Worm (Caenorhabditis elegans) whole organism, young adult: ENCODE measurements around the gene C46C2.5.

Experiments used
- B0035.1 ChIP-seq: sonication (generic microtip); optimal IDR thresholded peaks from 2 replicates; lab custom pipeline; 2016; ENCODE audit warnings: missing genetic modification characterization, mild to moderate bottlenecking, missing compliant biosample characterization, missing genotype, missing genetic modification reagents
- B0261.1 ChIP-seq: sonication (generic microtip); optimal IDR thresholded peaks from 2 replicates; lab custom pipeline; 2016; ENCODE audit warnings: mild to moderate bottlenecking, missing genetic modification characterization, moderate library complexity, missing compliant biosample characterization
- C17E4.6 ChIP-seq: fragments of 200-800 bp; sonication (Bioruptor generic); IDR thresholded peaks from 2 replicates; pipeline ENCODE4 v1.3.6; 2022; ENCODE audit warnings: missing genetic modification reagents, missing genetic modification characterization, missing compliant biosample characterization
- F10E7.11 ChIP-seq: sonication (generic microtip); optimal IDR thresholded peaks from 2 replicates; lab custom pipeline; 2017; ENCODE audit warnings: mild to moderate bottlenecking, missing genetic modification characterization, moderate library complexity, missing compliant biosample characterization
- F23B12.7 ChIP-seq: sonication (generic microtip); optimal IDR thresholded peaks from 2 replicates; lab custom pipeline; 2017; ENCODE audit warnings: missing genetic modification characterization, mild to moderate bottlenecking, missing compliant biosample characterization, antibody characterized with exemption, moderate library complexity; ENCODE audit not compliant: insufficient read depth
- F37B4.10 ChIP-seq: fragments of 200-800 bp; sonication (Bioruptor generic); IDR thresholded peaks from 2 replicates; pipeline ENCODE4 v1.3.6; 2022; ENCODE audit warnings: missing genetic modification characterization, missing compliant biosample characterization
- F39B2.1 ChIP-seq: fragments of 200-800 bp; sonication (Bioruptor generic); IDR thresholded peaks from 2 replicates; pipeline ENCODE4 v1.3.6; 2022; ENCODE audit warnings: missing genetic modification reagents, missing genetic modification characterization, missing compliant biosample characterization
- K11D2.4 ChIP-seq: fragments of 200-800 bp; sonication (Bioruptor generic); IDR thresholded peaks from 2 replicates; pipeline ENCODE4 v1.3.6; 2022; ENCODE audit warnings: missing genetic modification reagents, missing genetic modification characterization, missing compliant biosample characterization
- Y95B8A.8 ChIP-seq: fragments of 200-800 bp; sonication (Bioruptor generic); IDR thresholded peaks from 2 replicates; pipeline ENCODE4 v1.3.6; 2022; ENCODE audit warnings: missing genetic modification reagents, missing genetic modification characterization, missing compliant biosample characterization
- ama-1 ChIP-seq, 3 experiments: fragments of 150-350 bp in 1 of 3; sonication (generic microtip) in 2 of 3; optimal IDR thresholded peaks; 2 replicates each; lab custom pipeline; 2014 to 2018; ENCODE audit warnings: missing biosample characterization in 2 of 3, missing genetic modification characterization in 2 of 3, missing genetic modification reagents in 2 of 3
- aptf-2 ChIP-seq: fragments of 200-800 bp; sonication (Bioruptor generic); conservative IDR thresholded peaks from 2 replicates; pipeline ENCODE4 v1.3.6; 2022; ENCODE audit warnings: missing genetic modification reagents, missing genetic modification characterization, missing compliant biosample characterization
- aptf-3 ChIP-seq: fragments of 200-800 bp; sonication (Bioruptor generic); IDR thresholded peaks from 2 replicates; pipeline ENCODE4 v1.3.6; 2022; ENCODE audit warnings: missing genetic modification characterization, missing compliant biosample characterization
- atf-7 ChIP-seq: sonication (generic microtip); optimal IDR thresholded peaks from 2 replicates; lab custom pipeline; 2017; ENCODE audit warnings: mild to moderate bottlenecking, missing genetic modification characterization, missing compliant biosample characterization
- ceh-27 ChIP-seq: fragments of 200-800 bp; sonication (Bioruptor generic); optimal IDR thresholded peaks from 2 replicates; lab custom pipeline; 2018; ENCODE audit warnings: mild to moderate bottlenecking, missing genetic modification characterization, moderate library complexity, missing compliant biosample characterization
- dox-1 ChIP-seq: fragments of 200-800 bp; sonication (Bioruptor generic); IDR thresholded peaks from 2 replicates; pipeline ENCODE4 v1.3.6; 2022; ENCODE audit warnings: missing genetic modification reagents, missing genetic modification characterization, missing compliant biosample characterization
- dpff-1 ChIP-seq: sonication (generic microtip); optimal IDR thresholded peaks from 2 replicates; lab custom pipeline; 2017; ENCODE audit warnings: mild to moderate bottlenecking, missing genetic modification characterization, missing compliant biosample characterization
- egl-18 ChIP-seq: fragments of 200-800 bp; sonication (Bioruptor generic); IDR thresholded peaks from 2 replicates; pipeline ENCODE4 v1.3.6; 2022; ENCODE audit warnings: missing genetic modification reagents, missing genetic modification characterization, missing compliant biosample characterization
- ekl-4 ChIP-seq: fragments of 200-800 bp; sonication (Bioruptor generic); IDR thresholded peaks from 2 replicates; pipeline ENCODE4 v1.3.6; 2022; ENCODE audit warnings: missing genetic modification reagents, missing genetic modification characterization, missing compliant biosample characterization
- fkh-3 ChIP-seq: sonication (generic microtip); optimal IDR thresholded peaks from 2 replicates; lab custom pipeline; 2016; ENCODE audit warnings: mild to moderate bottlenecking, missing genetic modification characterization, missing compliant biosample characterization
- hmg-1.2 ChIP-seq: fragments of 200-800 bp; sonication (Bioruptor generic); IDR thresholded peaks from 2 replicates; pipeline ENCODE4 v1.3.6; 2022; ENCODE audit warnings: missing genetic modification reagents, missing genetic modification characterization, missing compliant biosample characterization
- hrde-1 ChIP-seq: sonication (generic microtip); optimal IDR thresholded peaks from 2 replicates; lab custom pipeline; 2016; ENCODE audit warnings: missing genetic modification characterization, mild to moderate bottlenecking, missing compliant biosample characterization, moderate library complexity, missing genotype, missing genetic modification reagents, borderline replicate concordance
- hsf-1 ChIP-seq: fragments of 200-800 bp; sonication (Bioruptor generic); IDR thresholded peaks from 2 replicates; pipeline ENCODE4 v1.3.6; 2022; ENCODE audit warnings: missing genetic modification reagents, missing genetic modification characterization, missing compliant biosample characterization
- let-607 ChIP-seq, 2 experiments: fragments of 200-800 bp in 1 of 2; sonication (Bioruptor generic) in 1 of 2; sonication (generic microtip) in 1 of 2; optimal IDR thresholded peaks; 2 replicates each; lab custom pipeline; 2016 to 2018; ENCODE audit warnings: mild to moderate bottlenecking in 2 of 2, missing compliant biosample characterization in 2 of 2, missing genetic modification characterization in 2 of 2, moderate library complexity in 2 of 2, missing genotype in 1 of 2
- lsl-1 ChIP-seq: fragments of 200-800 bp; sonication (Bioruptor generic); optimal IDR thresholded peaks from 2 replicates; lab custom pipeline; 2018; ENCODE audit warnings: mild to moderate bottlenecking, missing genetic modification characterization, moderate library complexity, missing compliant biosample characterization
- lsy-27 ChIP-seq: sonication (generic microtip); optimal IDR thresholded peaks from 2 replicates; lab custom pipeline; 2017; ENCODE audit warnings: missing genetic modification characterization, mild to moderate bottlenecking, missing compliant biosample characterization, antibody characterized with exemption, missing genotype, borderline replicate concordance; ENCODE audit not compliant: insufficient read depth
- madf-10 ChIP-seq: sonication (generic microtip); optimal IDR thresholded peaks from 2 replicates; lab custom pipeline; 2016; ENCODE audit warnings: mild to moderate bottlenecking, missing genetic modification characterization, missing compliant biosample characterization
- mcd-1 ChIP-seq: fragments of 200-800 bp; sonication (Bioruptor generic); IDR thresholded peaks from 2 replicates; pipeline ENCODE4 v1.3.6; 2022; ENCODE audit warnings: missing genetic modification reagents, missing genetic modification characterization, missing compliant biosample characterization
- mel-28 ChIP-seq: sonication (generic microtip); optimal IDR thresholded peaks from 2 replicates; lab custom pipeline; 2016; ENCODE audit warnings: borderline replicate concordance, mild to moderate bottlenecking, missing genetic modification characterization, missing compliant biosample characterization
- mxl-1 ChIP-seq: sonication (generic microtip); optimal IDR thresholded peaks from 2 replicates; lab custom pipeline; 2016; ENCODE audit warnings: missing genetic modification characterization, missing compliant biosample characterization
- nfya-1 ChIP-seq: sonication (generic microtip); optimal IDR thresholded peaks from 2 replicates; lab custom pipeline; 2017; ENCODE audit warnings: antibody characterized with exemption, missing compliant biosample characterization, missing genetic modification characterization, borderline replicate concordance; ENCODE audit not compliant: insufficient read depth
- nhr-179 ChIP-seq: sonication (generic microtip); optimal IDR thresholded peaks from 2 replicates; lab custom pipeline; 2016; ENCODE audit warnings: mild to moderate bottlenecking, missing genetic modification characterization, missing compliant biosample characterization
- nhr-27 ChIP-seq: fragments of 200-800 bp; sonication (Bioruptor generic); optimal IDR thresholded peaks from 2 replicates; lab custom pipeline; 2018; ENCODE audit warnings: mild to moderate bottlenecking, missing genetic modification characterization, moderate library complexity, missing compliant biosample characterization
- nhr-90 ChIP-seq: sonication (generic microtip); optimal IDR thresholded peaks from 2 replicates; lab custom pipeline; 2016; ENCODE audit warnings: missing genotype, mild to moderate bottlenecking, missing genetic modification characterization, missing compliant biosample characterization
- pha-4 ChIP-seq: fragments of 150-350 bp; sonication (generic microtip); optimal IDR thresholded peaks from 2 replicates; lab custom pipeline; 2014; ENCODE audit warnings: missing biosample characterization, missing genetic modification reagents, missing genetic modification characterization
- repo-1 ChIP-seq: sonication (generic microtip); optimal IDR thresholded peaks from 2 replicates; lab custom pipeline; 2017; ENCODE audit warnings: mild to moderate bottlenecking, missing genetic modification characterization, missing compliant biosample characterization
- sdz-38 ChIP-seq: sonication (generic microtip); optimal IDR thresholded peaks from 2 replicates; lab custom pipeline; 2016; ENCODE audit warnings: missing genotype, missing genetic modification characterization, missing compliant biosample characterization
- sea-2 ChIP-seq: fragments of 200-800 bp; sonication (Bioruptor generic); IDR thresholded peaks from 2 replicates; pipeline ENCODE4 v1.3.6; 2022; ENCODE audit warnings: missing genetic modification characterization, missing compliant biosample characterization
- snpc-1.3 ChIP-seq: sonication (generic microtip); optimal IDR thresholded peaks from 2 replicates; lab custom pipeline; 2017; ENCODE audit warnings: missing genetic modification characterization, mild to moderate bottlenecking, missing compliant biosample characterization, antibody characterized with exemption, moderate library complexity, missing genotype, missing genetic modification reagents; ENCODE audit not compliant: insufficient read depth
- somi-1 ChIP-seq: fragments of 200-800 bp; sonication (Bioruptor generic); optimal IDR thresholded peaks from 2 replicates; lab custom pipeline; 2018; ENCODE audit warnings: mild to moderate bottlenecking, missing genetic modification characterization, missing compliant biosample characterization
- unc-130 ChIP-seq: sonication (generic microtip); optimal IDR thresholded peaks from 2 replicates; lab custom pipeline; 2016; ENCODE audit warnings: missing genetic modification reagents, missing genetic modification characterization, missing compliant biosample characterization
- xnd-1 ChIP-seq: sonication (generic microtip); optimal IDR thresholded peaks from 2 replicates; lab custom pipeline; 2016; ENCODE audit warnings: missing genotype, missing genetic modification reagents, missing genetic modification characterization, missing compliant biosample characterization
- zfh-2 ChIP-seq: fragments of 200-800 bp; sonication (Bioruptor generic); conservative IDR thresholded peaks from 2 replicates; pipeline ENCODE4 v1.3.6; 2022; ENCODE audit warnings: missing genetic modification reagents, missing genetic modification characterization, missing compliant biosample characterization
- ztf-22 ChIP-seq: fragments of 200-800 bp; sonication (Bioruptor generic); optimal IDR thresholded peaks from 2 replicates; lab custom pipeline; 2018; ENCODE audit warnings: mild to moderate bottlenecking, missing genetic modification characterization, moderate library complexity, missing compliant biosample characterization
- ztf-25 ChIP-seq: fragments of 200-800 bp; sonication (Bioruptor generic); IDR thresholded peaks from 2 replicates; pipeline ENCODE4 v1.3.6; 2022; ENCODE audit warnings: missing genetic modification reagents, missing genetic modification characterization, missing compliant biosample characterization
- ztf-26 ChIP-seq: sonication (generic microtip); optimal IDR thresholded peaks from 2 replicates; lab custom pipeline; 2017; ENCODE audit warnings: missing genetic modification characterization, missing compliant biosample characterization

The C46C2.5 gene

ce11 chrIV:9150175-9150574 lies 42.2 kb downstream of the C46C2.5 start, which contains the start of gene F23B2.7:
TSS of gene F23B2.7 (plus strand) at chrIV:9150475.
- TF ChIP-seq C17E4.6: no peak
- TF ChIP-seq F10E7.11 (tag; lab: Kevin White, UChicago): no peak
- no peak for TF ChIP-seq K11D2.4
- no peak for TF ChIP-seq mel-28 (tag; lab: Kevin White, UChicago)
- TF ChIP-seq fkh-3 (tag; lab: Kevin White, UChicago): no peak
- TF ChIP-seq ama-1 (optimal IDR thresholded peaks at IDR 0.05; lab: Kevin White, UChicago): no peak
- no peak for TF ChIP-seq ama-1 (GFP tag; optimal IDR thresholded peaks at IDR 0.05; lab: Kevin White, UChicago)
- TF ChIP-seq mcd-1 (GFP tag; lab: Robert Waterston, UW): no peak
- TF ChIP-seq B0035.1: no peak
- TF ChIP-seq sdz-38 (tag; lab: Kevin White, UChicago): no peak
- no peak for TF ChIP-seq nhr-179
- TF ChIP-seq ztf-25 (GFP tag; lab: Robert Waterston, UW): no peak
- no peak for TF ChIP-seq let-607 (tag; optimal IDR thresholded peaks at IDR 0.05; lab: Kevin White, UChicago)
- TF ChIP-seq unc-130 (GFP tag; lab: Kevin White, UChicago): no peak
- TF ChIP-seq pha-4: no peak
- no peak for TF ChIP-seq sea-2

ce11 chrIV:9146819-9147518 lies 45.5 kb downstream of the C46C2.5 start, which contains the start of the genes rpb-12 and aly-2:
TSS of gene rpb-12 (minus strand) at chrIV:9146869.
TSS of gene aly-2 (plus strand) at chrIV:9147468.
- TF ChIP-seq nhr-27 (tag; lab: Kevin White, UChicago) (no peak), aptf-2 (GFP tag; lab: Robert Waterston, UW) (no peak), nfya-1 (tag; lab: Kevin White, UChicago) (no peak), nhr-90 (tag; lab: Kevin White, UChicago) (no peak), F23B12.7 (tag; lab: Kevin White, UChicago) (peak; percentile 64), xnd-1 (tag; lab: Kevin White, UChicago) (peak; percentile 88), F39B2.1 (no peak), hmg-1.2 (peak; percentile 59), fkh-3 (tag; lab: Kevin White, UChicago) (no peak), aptf-3 (GFP tag; lab: Robert Waterston, UW) (no peak), dpff-1 (tag; lab: Kevin White, UChicago) (no peak), sea-2 (no peak), somi-1 (GFP tag; lab: Kevin White, UChicago) (no peak), Y95B8A.8 (GFP tag; lab: Robert Waterston, UW) (peak; percentile 55; the same call in 1 of the 2 replicates), dox-1 (GFP tag; lab: Robert Waterston, UW) (peak; percentile 92), hrde-1 (tag; lab: Kevin White, UChicago) (no peak), zfh-2 (no peak), lsy-27 (no peak), ztf-26 (no peak), atf-7 (tag; lab: Kevin White, UChicago) (no peak), snpc-1.3 (peak; percentile 50), F37B4.10 (no peak), ekl-4 (peak; percentile 67; the same call in 1 of the 2 replicates), ceh-27 (GFP tag; lab: Kevin White, UChicago) (peak; percentile 23), B0261.1 (tag; lab: Kevin White, UChicago) (no peak), ztf-22 (GFP tag; lab: Kevin White, UChicago) (no peak), lsl-1 (GFP tag; lab: Kevin White, UChicago) (peak; percentile 68), mxl-1 (no peak), madf-10 (tag; lab: Kevin White, UChicago) (no peak), egl-18 (GFP tag; lab: Robert Waterston, UW) (no peak), hsf-1 (peak; percentile 82), repo-1 (no peak)
